Worm (Caenorhabditis elegans) whole organism, midembryonic: ENCODE results near the gene C17B7.15.

Source experiments
- T22C8.4 ChIP-seq: fragments of 200-800 bp; sonication (Bioruptor generic); IDR thresholded peaks from 2 replicates; pipeline ENCODE4 v1.3.6; 2022; ENCODE audit warnings: missing genetic modification characterization, missing compliant biosample characterization
- cog-1 ChIP-seq: sonication (generic microtip); optimal IDR thresholded peaks from 2 replicates; lab custom pipeline; 2016; ENCODE audit warnings: missing genetic modification characterization, missing compliant biosample characterization
- flt-1 ChIP-seq: fragments of 200-800 bp; sonication (Bioruptor generic); IDR thresholded peaks from 2 replicates; pipeline ENCODE4 v1.3.6; 2022; ENCODE audit warnings: missing genetic modification characterization, missing compliant biosample characterization
- klf-2 ChIP-seq: fragments of 200-800 bp; sonication (Bioruptor generic); conservative IDR thresholded peaks from 2 replicates; pipeline ENCODE4 v1.3.6; 2022; ENCODE audit warnings: missing genetic modification reagents, missing genetic modification characterization, missing compliant biosample characterization
- med-1 ChIP-seq: sonication (generic microtip); optimal IDR thresholded peaks from 2 replicates; lab custom pipeline; 2017; ENCODE audit warnings: missing genetic modification characterization, mild to moderate bottlenecking, missing compliant biosample characterization, antibody characterized with exemption, missing genetic modification reagents; ENCODE audit not compliant: insufficient read depth
- ref-1 ChIP-seq: fragments of 200-800 bp; sonication (Bioruptor generic); conservative IDR thresholded peaks from 2 replicates; pipeline ENCODE4 v1.3.6; 2022; ENCODE audit warnings: missing genetic modification reagents, missing genetic modification characterization, missing compliant biosample characterization
- tab-1 ChIP-seq: fragments of 200-800 bp; sonication (Bioruptor generic); IDR thresholded peaks from 2 replicates; pipeline ENCODE4 v1.3.6; 2022; ENCODE audit warnings: missing genetic modification characterization, missing compliant biosample characterization
- ztf-23 ChIP-seq: fragments of 200-800 bp; sonication (Bioruptor generic); IDR thresholded peaks from 2 replicates; pipeline ENCODE4 v1.3.6; 2022; ENCODE audit warnings: missing genetic modification reagents, missing genetic modification characterization, missing compliant biosample characterization
- ztf-29 ChIP-seq: fragments of 200-800 bp; sonication (Bioruptor generic); IDR thresholded peaks from 2 replicates; pipeline ENCODE4 v1.3.6; 2022; ENCODE audit warnings: missing genetic modification reagents, missing genetic modification characterization, missing compliant biosample characterization

C17B7.15 gene

ce11 chrV:3332023-3332422 lies 18.0 kb upstream of the C17B7.15 start, which contains the start of gene C17B7.9:
C17B7.9 (minus strand) TSS chrV:3332123.
- TF ChIP-seq ref-1 (GFP tag; lab: Robert Waterston, UW) = no peak
- no peak for TF ChIP-seq ztf-23 (GFP tag; lab: Robert Waterston, UW)
- no peak for TF ChIP-seq T22C8.4 (GFP tag; lab: Robert Waterston, UW)
- no peak for TF ChIP-seq tab-1 (GFP tag; lab: Robert Waterston, UW)
- TF ChIP-seq med-1 (GFP tag; lab: Kevin White, UChicago) = no peak
- TF ChIP-seq cog-1 = no peak
- no peak for TF ChIP-seq ztf-29 (GFP tag; lab: Robert Waterston, UW)
- no peak for TF ChIP-seq flt-1 (GFP tag; lab: Robert Waterston, UW)
- no peak for TF ChIP-seq klf-2 (GFP tag; lab: Robert Waterston, UW)

ce11 chrV:3333334-3333733 lies 16.6 kb upstream of the C17B7.15 start, which contains the start of gene C17B7.5:
C17B7.5 (plus strand) TSS chrV:3333634.
- no peak for TF ChIP-seq klf-2 (GFP tag; lab: Robert Waterston, UW)
- no peak for TF ChIP-seq T22C8.4 (GFP tag; lab: Robert Waterston, UW)
- TF ChIP-seq flt-1 (GFP tag; lab: Robert Waterston, UW) = no peak
- no peak for TF ChIP-seq med-1 (GFP tag; lab: Kevin White, UChicago)
- no peak for TF ChIP-seq ref-1 (GFP tag; lab: Robert Waterston, UW)
- TF ChIP-seq tab-1 (GFP tag; lab: Robert Waterston, UW) = no peak
- TF ChIP-seq ztf-29 (GFP tag; lab: Robert Waterston, UW) = no peak
- no peak for TF ChIP-seq ztf-23 (GFP tag; lab: Robert Waterston, UW)
- TF ChIP-seq cog-1 = no peak

- TF ChIP-seq cog-1 (no peak), klf-2 (GFP tag; lab: Robert Waterston, UW) (no peak), med-1 (GFP tag; lab: Kevin White, UChicago) (no peak), ref-1 (GFP tag; lab: Robert Waterston, UW) (no peak), ztf-29 (GFP tag; lab: Robert Waterston, UW) (no peak), T22C8.4 (GFP tag; lab: Robert Waterston, UW) (no peak), ztf-23 (GFP tag; lab: Robert Waterston, UW) (no peak), tab-1 (GFP tag; lab: Robert Waterston, UW) (no peak), flt-1 (GFP tag; lab: Robert Waterston, UW) (no peak)
Observed at ce11 chrV:3339009-3339408, 11.0 kb upstream of the C17B7.15 start, which contains the start of gene C17B7.4. C17B7.4 (plus strand) TSS chrV:3339309.

ce11 chrV:3341906-3342305 lies 8.1 kb upstream of the C17B7.15 start, which contains the start of gene C17B7.10:
C17B7.10 (minus strand) TSS chrV:3342006.
- TF ChIP-seq med-1 (GFP tag; lab: Kevin White, UChicago) (no peak), klf-2 (GFP tag; lab: Robert Waterston, UW) (no peak), T22C8.4 (GFP tag; lab: Robert Waterston, UW) (no peak), flt-1 (GFP tag; lab: Robert Waterston, UW) (no peak), cog-1 (no peak), ztf-29 (GFP tag; lab: Robert Waterston, UW) (no peak), ref-1 (GFP tag; lab: Robert Waterston, UW) (no peak), tab-1 (GFP tag; lab: Robert Waterston, UW) (no peak), ztf-23 (GFP tag; lab: Robert Waterston, UW) (no peak)

- TF ChIP-seq ref-1 (GFP tag; lab: Robert Waterston, UW) (no peak), ztf-29 (GFP tag; lab: Robert Waterston, UW) (no peak), ztf-23 (GFP tag; lab: Robert Waterston, UW) (no peak), cog-1 (no peak), klf-2 (GFP tag; lab: Robert Waterston, UW) (no peak), T22C8.4 (GFP tag; lab: Robert Waterston, UW) (no peak), flt-1 (GFP tag; lab: Robert Waterston, UW) (no peak), tab-1 (GFP tag; lab: Robert Waterston, UW) (no peak), med-1 (GFP tag; lab: Kevin White, UChicago) (no peak)
Observed at ce11 chrV:3342504-3342903, 7.5 kb upstream of the C17B7.15 start, which contains the start of gene C17B7.3. C17B7.3 (plus strand) TSS chrV:3342804.

- TF ChIP-seq med-1 (GFP tag; lab: Kevin White, UChicago) (no peak), klf-2 (GFP tag; lab: Robert Waterston, UW) (no peak), T22C8.4 (GFP tag; lab: Robert Waterston, UW) (no peak), cog-1 (no peak), ztf-23 (GFP tag; lab: Robert Waterston, UW) (no peak), flt-1 (GFP tag; lab: Robert Waterston, UW) (no peak), tab-1 (GFP tag; lab: Robert Waterston, UW) (no peak), ref-1 (GFP tag; lab: Robert Waterston, UW) (no peak), ztf-29 (GFP tag; lab: Robert Waterston, UW) (no peak)
Observed at ce11 chrV:3344001-3344400, 6.0 kb upstream of the C17B7.15 start.

ce11 chrV:3346434-3347019 lies 3.5 kb upstream of the C17B7.15 start, which contains the start of gene fbxa-65:
fbxa-65 (minus strand) TSS chrV:3346484.
- TF ChIP-seq tab-1 (GFP tag; lab: Robert Waterston, UW) (no peak), ztf-29 (GFP tag; lab: Robert Waterston, UW) (no peak)

- TF ChIP-seq T22C8.4 (GFP tag; lab: Robert Waterston, UW) = no peak
- TF ChIP-seq ztf-23 (GFP tag; lab: Robert Waterston, UW) = no peak
- no peak for TF ChIP-seq ref-1 (GFP tag; lab: Robert Waterston, UW)
- TF ChIP-seq flt-1 (GFP tag; lab: Robert Waterston, UW) = no peak
- no peak for TF ChIP-seq med-1 (GFP tag; lab: Kevin White, UChicago)
- no peak for TF ChIP-seq cog-1
- no peak for TF ChIP-seq klf-2 (GFP tag; lab: Robert Waterston, UW)
- no peak for TF ChIP-seq tab-1 (GFP tag; lab: Robert Waterston, UW)
- no peak for TF ChIP-seq ztf-29 (GFP tag; lab: Robert Waterston, UW)
Observed at ce11 chrV:3347486-3347885, 2.5 kb upstream of the C17B7.15 start.

- no peak for TF ChIP-seq cog-1
- TF ChIP-seq T22C8.4 (GFP tag; lab: Robert Waterston, UW) = no peak
- TF ChIP-seq tab-1 (GFP tag; lab: Robert Waterston, UW) = no peak
- TF ChIP-seq flt-1 (GFP tag; lab: Robert Waterston, UW) = no peak
- TF ChIP-seq klf-2 (GFP tag; lab: Robert Waterston, UW) = no peak
- no peak for TF ChIP-seq ref-1 (GFP tag; lab: Robert Waterston, UW)
- no peak for TF ChIP-seq ztf-29 (GFP tag; lab: Robert Waterston, UW)
- TF ChIP-seq med-1 (GFP tag; lab: Kevin White, UChicago) = no peak
- TF ChIP-seq ztf-23 (GFP tag; lab: Robert Waterston, UW) = no peak
Observed at ce11 chrV:3351266-3351665, 1.3 kb downstream of the C17B7.15 start, which contains the start of gene str-63. str-63 (plus strand) TSS chrV:3351566.
